Fruit fly (Drosophila melanogaster): Measurements from ENCODE around the gene CG13731.

DNA sequence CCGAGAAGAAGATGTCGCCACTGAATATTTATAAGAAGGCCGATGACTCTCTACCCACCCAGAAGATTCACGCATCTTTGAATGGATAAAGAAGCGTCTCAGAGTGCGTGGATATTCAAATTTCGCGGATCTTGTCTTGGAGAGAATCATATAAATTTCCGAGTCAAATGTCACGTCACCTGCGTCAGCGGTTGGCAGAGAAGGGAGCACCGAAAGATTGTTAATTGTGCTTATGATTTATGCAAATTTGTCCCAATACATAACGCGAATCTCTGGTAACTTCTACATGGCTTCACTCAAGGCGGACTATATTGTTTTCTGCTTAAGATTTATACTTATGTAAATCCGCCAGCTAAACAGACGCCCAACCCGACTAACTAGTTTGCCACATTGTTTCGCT lies 2.4 kb upstream of the CG13731 start:
- TF ChIP-seq cic (GFP tag; optimal IDR thresholded peaks at IDR 0.05) (no peak), Crg-1 (GFP tag; optimal IDR thresholded peaks at IDR 0.05) (no peak), CG7101 (tag; optimal IDR thresholded peaks at IDR 0.05) (no peak), CG33017 (tag; optimal IDR thresholded peaks at IDR 0.05) (no peak), toe (GFP tag; optimal IDR thresholded peaks at IDR 0.05) (no peak), ovo (GFP tag; optimal IDR thresholded peaks at IDR 0.05) (no peak), kay (GFP tag; ENCODE audit: borderline replicate concordance) (no peak), CG14711 (tag; optimal IDR thresholded peaks at IDR 0.05) (no peak), pad (GFP tag; optimal IDR thresholded peaks at IDR 0.05) (no peak), Clk (GFP tag; optimal IDR thresholded peaks at IDR 0.05) (no peak), CG11617 (GFP tag; optimal IDR thresholded peaks at IDR 0.05) (no peak), Hr96 (GFP tag; optimal IDR thresholded peaks at IDR 0.05) (no peak), Mnt (GFP tag; optimal IDR thresholded peaks at IDR 0.05) (no peak), CG5204 (GFP tag; optimal IDR thresholded peaks at IDR 0.05) (no peak)

Data from whole organism, adult.